Fruit fly (Drosophila melanogaster) whole organism, embryonic: ENCODE data around the gene CG4009.

ENCODE experiments used
- Bdp1 ChIP-seq: fragments of 200-800 bp; sonication (Bioruptor generic); optimal IDR thresholded peaks from 3 replicates; lab custom pipeline; 2016; ENCODE audit warnings: missing biosample characterization, missing genetic modification characterization
- Bgb ChIP-seq: fragments of 200-800 bp; sonication (Bioruptor generic); IDR thresholded peaks from 2 replicates; pipeline ENCODE4 v1.3.6; 2022; ENCODE audit warnings: missing biosample characterization, missing genetic modification characterization; ENCODE audit not compliant: partially characterized antibody
- Blimp-1 ChIP-seq: fragments of 200-800 bp; sonication (Bioruptor generic); optimal IDR thresholded peaks from 3 replicates; lab custom pipeline; 2018; ENCODE audit warnings: missing biosample characterization, missing genetic modification characterization, mild to moderate bottlenecking, moderate library complexity, missing genetic modification reagents
- CG10321 ChIP-seq: fragments of 200-800 bp; sonication (Bioruptor generic); IDR thresholded peaks from 2 replicates; pipeline ENCODE4 v1.3.6; 2022; ENCODE audit warnings: missing biosample characterization, missing genetic modification characterization
- CG11093 ChIP-seq: fragments of 200-800 bp; sonication (Bioruptor generic); IDR thresholded peaks from 3 replicates; pipeline ENCODE4 v1.3.6; 2022; ENCODE audit warnings: missing biosample characterization, missing genetic modification characterization
- CG11560 ChIP-seq: fragments of 200-800 bp; sonication (Bioruptor generic); IDR thresholded peaks from 3 replicates; pipeline ENCODE4 v1.3.6; 2022; ENCODE audit warnings: missing biosample characterization, missing genetic modification characterization
- CG12219 ChIP-seq: fragments of 200-800 bp; sonication (Bioruptor generic); optimal IDR thresholded peaks from 3 replicates; lab custom pipeline; 2018; ENCODE audit warnings: missing biosample characterization, mild to moderate bottlenecking, missing genetic modification characterization
- CG12236 ChIP-seq: fragments of 200-800 bp; sonication (Bioruptor generic); optimal IDR thresholded peaks from 2 replicates; lab custom pipeline; 2016; ENCODE audit warnings: missing biosample characterization, missing genetic modification characterization
- CG12769 ChIP-seq: fragments of 200-800 bp; sonication (Bioruptor generic); optimal IDR thresholded peaks from 2 replicates; lab custom pipeline; 2019; ENCODE audit warnings: missing biosample characterization, mild to moderate bottlenecking, missing genetic modification characterization, moderate library complexity
- CG13287 ChIP-seq: fragments of 200-800 bp; sonication (Bioruptor generic); IDR thresholded peaks from 2 replicates; pipeline ENCODE4 v1.3.6; 2022; ENCODE audit warnings: missing biosample characterization, missing genetic modification characterization; ENCODE audit not compliant: partially characterized antibody
- CG13424 ChIP-seq: fragments of 200-800 bp; sonication (Bioruptor generic); optimal IDR thresholded peaks from 2 replicates; lab custom pipeline; 2019; ENCODE audit warnings: missing biosample characterization, mild to moderate bottlenecking, missing genetic modification characterization, moderate library complexity
- CG13775 ChIP-seq: fragments of 200-800 bp; sonication (Bioruptor generic); optimal IDR thresholded peaks from 3 replicates; lab custom pipeline; 2017; ENCODE audit warnings: missing biosample characterization, mild to moderate bottlenecking, missing genetic modification characterization
- CG17328 ChIP-seq: fragments of 200-800 bp; sonication (Bioruptor generic); IDR thresholded peaks from 2 replicates; pipeline ENCODE4 v1.3.6; 2022; ENCODE audit warnings: missing biosample characterization, missing genetic modification characterization
- CG17359 ChIP-seq: fragments of 200-800 bp; sonication (Bioruptor generic); optimal IDR thresholded peaks from 3 replicates; lab custom pipeline; 2018; ENCODE audit warnings: missing biosample characterization, mild to moderate bottlenecking, missing genetic modification characterization, moderate library complexity
- CG17385 ChIP-seq: fragments of 200-800 bp; sonication (Bioruptor generic); optimal IDR thresholded peaks from 3 replicates; lab custom pipeline; 2018; ENCODE audit warnings: missing biosample characterization, mild to moderate bottlenecking, missing genetic modification characterization
- CG17829 ChIP-seq: fragments of 200-800 bp; optimal IDR thresholded peaks from 2 replicates; lab custom pipeline; 2019; ENCODE audit warnings: missing biosample characterization, mild to moderate bottlenecking, missing genetic modification characterization, moderate library complexity
- CG18011 ChIP-seq: fragments of 200-800 bp; sonication (Bioruptor generic); optimal IDR thresholded peaks from 2 replicates; lab custom pipeline; 2017; ENCODE audit warnings: missing biosample characterization, missing genetic modification characterization, mild to moderate bottlenecking, moderate library complexity, missing genotype
- CG18619 ChIP-seq: fragments of 200-800 bp; sonication (Bioruptor generic); optimal IDR thresholded peaks from 3 replicates; lab custom pipeline; 2017; ENCODE audit warnings: missing biosample characterization, mild to moderate bottlenecking, missing genetic modification characterization
- CG30020 ChIP-seq: fragments of 200-800 bp; optimal IDR thresholded peaks from 2 replicates; lab custom pipeline; 2019; ENCODE audit warnings: missing biosample characterization, mild to moderate bottlenecking, missing genetic modification characterization, moderate library complexity
- CG32767 ChIP-seq: fragments of 200-800 bp; sonication (Bioruptor generic); IDR thresholded peaks from 2 replicates; pipeline ENCODE4 v1.3.6; 2022; ENCODE audit warnings: missing biosample characterization, missing genetic modification characterization
- CG34422 ChIP-seq: fragments of 200-800 bp; sonication (Bioruptor generic); IDR thresholded peaks from 3 replicates; pipeline ENCODE4 v1.3.6; 2022; ENCODE audit warnings: missing biosample characterization, missing genetic modification characterization
- CG8765 ChIP-seq: fragments of 200-800 bp; sonication (Bioruptor generic); IDR thresholded peaks from 2 replicates; pipeline ENCODE4 v1.3.6; 2022; ENCODE audit warnings: missing biosample characterization, missing genetic modification characterization
- CG9817 ChIP-seq: fragments of 200-800 bp; sonication (Bioruptor generic); optimal IDR thresholded peaks from 2 replicates; lab custom pipeline; 2018; ENCODE audit warnings: missing biosample characterization, mild to moderate bottlenecking, missing genetic modification characterization, moderate library complexity
- CHES-1-like ChIP-seq: fragments of 200-800 bp; sonication (Bioruptor generic); optimal IDR thresholded peaks from 2 replicates; lab custom pipeline; 2016; ENCODE audit warnings: missing biosample characterization, missing genetic modification characterization
- CTCF ChIP-seq: fragments of 200-800 bp; sonication (Bioruptor generic); optimal IDR thresholded peaks from 2 replicates; lab custom pipeline; 2017; ENCODE audit warnings: missing biosample characterization, mild to moderate bottlenecking, missing genetic modification characterization, moderate library complexity
- Doc2 ChIP-seq: fragments of 200-800 bp; sonication (Bioruptor generic); IDR thresholded peaks from 2 replicates; pipeline ENCODE4 v1.3.6; 2022; ENCODE audit warnings: missing biosample characterization, missing genetic modification characterization
- Eip74EF ChIP-seq, 2 experiments: fragments of 200-800 bp in 1 of 2; fragments of >200 bp in 1 of 2; sonication (Bioruptor generic) in 1 of 2; optimal IDR thresholded peaks; 2 replicates each; lab custom pipeline; 2017 to 2019; ENCODE audit warnings: missing biosample characterization in 2 of 2, missing genetic modification characterization in 2 of 2, mild to moderate bottlenecking in 1 of 2, moderate library complexity in 1 of 2
- Fer1 ChIP-seq: fragments of 200-800 bp; sonication (Bioruptor generic); optimal IDR thresholded peaks from 2 replicates; lab custom pipeline; 2017; ENCODE audit warnings: missing biosample characterization, mild to moderate bottlenecking, missing genetic modification characterization
- Gsc ChIP-seq: fragments of 200-800 bp; sonication (Bioruptor generic); IDR thresholded peaks from 2 replicates; pipeline ENCODE4 v1.3.6; 2022; ENCODE audit warnings: missing biosample characterization, missing genetic modification characterization
- HLHmδ ChIP-seq: fragments of 200-800 bp; sonication (Bioruptor generic); optimal IDR thresholded peaks from 2 replicates; lab custom pipeline; 2018; ENCODE audit warnings: missing biosample characterization, mild to moderate bottlenecking, missing genetic modification characterization, moderate library complexity
- Jarid2 ChIP-seq: fragments of 200-800 bp; sonication (Bioruptor generic); optimal IDR thresholded peaks from 3 replicates; lab custom pipeline; 2017; ENCODE audit warnings: mild to moderate bottlenecking, missing biosample characterization, missing genetic modification reagents, missing genetic modification characterization
- Lim3 ChIP-seq: fragments of 200-800 bp; sonication (Bioruptor generic); IDR thresholded peaks from 2 replicates; pipeline ENCODE4 v1.3.6; 2022; ENCODE audit warnings: missing biosample characterization, missing genetic modification characterization
- Oli ChIP-seq: fragments of 200-800 bp; sonication (Bioruptor generic); optimal IDR thresholded peaks from 2 replicates; lab custom pipeline; 2018; ENCODE audit warnings: missing biosample characterization, mild to moderate bottlenecking, missing genetic modification characterization, moderate library complexity
- Six4 ChIP-seq: fragments of 200-800 bp; sonication (Bioruptor generic); optimal IDR thresholded peaks from 2 replicates; lab custom pipeline; 2016; ENCODE audit warnings: missing biosample characterization, missing genetic modification characterization
- Stat92E ChIP-seq, 3 experiments: fragments of >200 bp in 2 of 3; fragments of 200-800 bp in 1 of 3; sonication (Bioruptor generic) in 1 of 3; optimal IDR thresholded peaks; 2 replicates each; lab custom pipeline; 2017 to 2019; ENCODE audit warnings: missing biosample characterization in 3 of 3, missing genetic modification characterization in 3 of 3, mild to moderate bottlenecking in 1 of 3, moderate library complexity in 1 of 3
- TFAM ChIP-seq: fragments of 200-800 bp; sonication (Bioruptor generic); optimal IDR thresholded peaks from 2 replicates; lab custom pipeline; 2017; ENCODE audit warnings: missing biosample characterization, missing genetic modification characterization, inconsistent platforms
- Taf1 ChIP-seq: fragments of 200-800 bp; sonication (Bioruptor generic); IDR thresholded peaks from 2 replicates; pipeline ENCODE4 v1.3.6; 2022; ENCODE audit warnings: missing biosample characterization, missing genetic modification characterization
- Tbp ChIP-seq: fragments of >200 bp; optimal IDR thresholded peaks from 2 replicates; lab custom pipeline; 2018; ENCODE audit warnings: missing biosample characterization, missing genetic modification characterization
- Vsx1 ChIP-seq: fragments of 200-800 bp; sonication (Bioruptor generic); optimal IDR thresholded peaks from 2 replicates; lab custom pipeline; 2017; ENCODE audit warnings: missing biosample characterization, mild to moderate bottlenecking, missing genetic modification characterization, missing genetic modification reagents
- YL-1 ChIP-seq: fragments of 200-800 bp; sonication (Bioruptor generic); optimal IDR thresholded peaks from 3 replicates; lab custom pipeline; 2017; ENCODE audit warnings: missing biosample characterization, mild to moderate bottlenecking, missing genetic modification characterization
- ap ChIP-seq: fragments of 200-800 bp; sonication (Bioruptor generic); IDR thresholded peaks from 2 replicates; pipeline ENCODE4 v1.3.6; 2022; ENCODE audit warnings: missing biosample characterization, missing genetic modification characterization
- bbx ChIP-seq: fragments of 200-800 bp; sonication (Bioruptor generic); IDR thresholded peaks from 2 replicates; pipeline ENCODE4 v1.3.6; 2022; ENCODE audit warnings: missing biosample characterization, missing genetic modification characterization; ENCODE audit not compliant: partially characterized antibody
- fru ChIP-seq: fragments of >200 bp; optimal IDR thresholded peaks from 2 replicates; lab custom pipeline; 2017
- fu2 ChIP-seq: fragments of 200-800 bp; sonication (Bioruptor generic); optimal IDR thresholded peaks from 2 replicates; lab custom pipeline; 2016; ENCODE audit warnings: missing biosample characterization, missing genetic modification characterization
- gsb ChIP-seq: fragments of 200-800 bp; sonication (Bioruptor generic); IDR thresholded peaks from 2 replicates; pipeline ENCODE4 v1.3.6; 2022; ENCODE audit warnings: missing biosample characterization, missing genetic modification characterization
- kah ChIP-seq: fragments of 200-800 bp; sonication (Bioruptor generic); optimal IDR thresholded peaks from 2 replicates; lab custom pipeline; 2018; ENCODE audit warnings: missing biosample characterization, mild to moderate bottlenecking, missing genetic modification characterization
- mam ChIP-seq: fragments of 200-800 bp; sonication (Bioruptor generic); optimal IDR thresholded peaks from 3 replicates; lab custom pipeline; 2016; ENCODE audit warnings: missing biosample characterization, missing genetic modification characterization
- pzg ChIP-seq: fragments of 200-800 bp; sonication (Bioruptor generic); optimal IDR thresholded peaks from 3 replicates; lab custom pipeline; 2018; ENCODE audit warnings: missing biosample characterization, mild to moderate bottlenecking, missing genetic modification characterization, moderate library complexity
- so ChIP-seq: fragments of 200-800 bp; sonication (Bioruptor generic); IDR thresholded peaks from 3 replicates; pipeline ENCODE4 v1.3.6; 2022; ENCODE audit warnings: missing biosample characterization, missing genetic modification characterization
- sug ChIP-seq: fragments of 200-800 bp; optimal IDR thresholded peaks from 2 replicates; lab custom pipeline; 2019; ENCODE audit warnings: missing biosample characterization, mild to moderate bottlenecking, missing genetic modification characterization, moderate library complexity
- tup ChIP-seq: fragments of 200-800 bp; sonication (Bioruptor generic); optimal IDR thresholded peaks from 2 replicates; lab custom pipeline; 2016; ENCODE audit warnings: missing biosample characterization, mild to moderate bottlenecking, missing genetic modification characterization, moderate library complexity

Gene CG4009

dm6 chr3R:17060244-17060664, 24.4 kb upstream of the CG4009 start (continued):
- peak; percentile 3 for TF ChIP-seq CG9817 (tag; lab: Kevin White, UChicago)
- TF ChIP-seq CG17359 (tag; lab: Kevin White, UChicago), result peak; percentile 61
- no peak for TF ChIP-seq sug (tag; lab: Kevin White, UChicago)
- no peak for TF ChIP-seq bbx (GFP tag; lab: Robert Waterston, UW)
- TF ChIP-seq kah (GFP tag; lab: Kevin White, UChicago), result no peak
- peak; percentile 24 for TF ChIP-seq Vsx1
- no peak for TF ChIP-seq pzg (GFP tag; lab: Kevin White, UChicago)
- no peak for TF ChIP-seq Lim3 (GFP tag; lab: Robert Waterston, UW)
- peak; percentile 16 for TF ChIP-seq Jarid2
- TF ChIP-seq CG18619 (GFP tag; lab: Kevin White, UChicago), result peak; percentile 27
- TF ChIP-seq Eip74EF (GFP tag; optimal IDR thresholded peaks at IDR 0.05; lab: Kevin White, UChicago), result peak in 1 of 2 experiments; percentile 21
- no peak for TF ChIP-seq CG11560
- TF ChIP-seq CG10321 (GFP tag; lab: Robert Waterston, UW), result no peak
- TF ChIP-seq CG34422 (GFP tag; lab: Robert Waterston, UW), result 0 out of 3 replicates have a peak, but pooled peaks have one; percentile 28
- TF ChIP-seq mam (GFP tag; lab: Kevin White, UChicago), result peak; percentile 48
- no peak for TF ChIP-seq CTCF (GFP tag; lab: Kevin White, UChicago)
- TF ChIP-seq CG12236 (GFP tag; lab: Kevin White, UChicago), result peak; percentile 32
- TF ChIP-seq Blimp-1 (GFP tag; lab: Kevin White, UChicago), result peak; percentile 50
- TF ChIP-seq Tbp (GFP tag; lab: Kevin White, UChicago), result no peak
- TF ChIP-seq CG11093 (GFP tag; lab: Robert Waterston, UW), result no peak
- TF ChIP-seq so (GFP tag; lab: Robert Waterston, UW), result no peak
- no peak for TF ChIP-seq Stat92E (GFP tag; optimal IDR thresholded peaks at IDR 0.05; lab: Kevin White, UChicago)
- no peak for TF ChIP-seq CG8765
- TF ChIP-seq fu2 (GFP tag; lab: Kevin White, UChicago), result no peak
- TF ChIP-seq Oli (tag; lab: Kevin White, UChicago), result peak; percentile 71
- TF ChIP-seq ap (GFP tag; lab: Robert Waterston, UW), result no peak
- no peak for TF ChIP-seq CG13287
- TF ChIP-seq HLHmδ (GFP tag; lab: Kevin White, UChicago), result no peak
- no peak for TF ChIP-seq CG18011 (GFP tag; lab: Kevin White, UChicago)
- peak; percentile 47 for TF ChIP-seq Six4
- TF ChIP-seq tup, result no peak
- no peak for TF ChIP-seq Taf1 (GFP tag; lab: Robert Waterston, UW)
- TF ChIP-seq Doc2 (GFP tag; lab: Robert Waterston, UW), result no peak
- no peak for TF ChIP-seq Gsc (GFP tag; lab: Robert Waterston, UW)
- no peak for TF ChIP-seq TFAM (GFP tag; lab: Kevin White, UChicago)
- TF ChIP-seq Fer1, result no peak
- TF ChIP-seq CG12769 (tag; lab: Kevin White, UChicago), result no peak
- no peak for TF ChIP-seq Bgb
- TF ChIP-seq CG17328 (GFP tag; lab: Robert Waterston, UW), result peak; percentile 21; the same call in 1 of the 2 replicates
- TF ChIP-seq fru, result no peak
- TF ChIP-seq CHES-1-like (GFP tag; lab: Kevin White, UChicago), result peak; percentile 19
- no peak for TF ChIP-seq CG12219 (GFP tag; lab: Kevin White, UChicago)
- peak; percentile 52 for TF ChIP-seq CG17829 (tag; lab: Kevin White, UChicago)
- no peak for TF ChIP-seq CG30020 (tag; lab: Kevin White, UChicago)
- TF ChIP-seq YL-1 (GFP tag; lab: Kevin White, UChicago), result no peak
- TF ChIP-seq CG13775, result peak; percentile 41
- TF ChIP-seq Bdp1, result no peak
- no peak for TF ChIP-seq gsb (GFP tag; lab: Robert Waterston, UW)
- peak; percentile 18; the same call in 1 of the 2 replicates for TF ChIP-seq CG32767 (GFP tag; lab: Robert Waterston, UW)
- peak; percentile 50 for TF ChIP-seq CG17385 (GFP tag; lab: Kevin White, UChicago)
- peak; percentile 60 for TF ChIP-seq CG13424 (tag; lab: Kevin White, UChicago)
